Worm (Caenorhabditis elegans) whole organism, early embryonic: ENCODE measurements around the gene F42A6.1.
A peak's percentile ranks its signal among the peaks of the same experiment; 100 is the strongest.

Source experiments
- B0310.2 ChIP-seq: sonication (generic microtip); optimal IDR thresholded peaks from 2 replicates; lab custom pipeline; 2016; ENCODE audit warnings: mild to moderate bottlenecking, missing genetic modification characterization, missing compliant biosample characterization
- F13C5.2 ChIP-seq: sonication (generic microtip); optimal IDR thresholded peaks from 2 replicates; lab custom pipeline; 2017; ENCODE audit warnings: mild to moderate bottlenecking, missing genetic modification characterization, inconsistent platforms, missing compliant biosample characterization
- aly-1 ChIP-seq: sonication (generic microtip); optimal IDR thresholded peaks from 2 replicates; lab custom pipeline; 2016; ENCODE audit warnings: missing genetic modification characterization, missing compliant biosample characterization
- ama-1 ChIP-seq: fragments of 150-350 bp; optimal IDR thresholded peaks from 2 replicates; lab custom pipeline; 2014
- ceh-13 ChIP-seq: fragments of 200-800 bp; sonication (Bioruptor generic); optimal IDR thresholded peaks from 2 replicates; lab custom pipeline; 2018; ENCODE audit warnings: mild to moderate bottlenecking, missing genetic modification characterization, missing compliant biosample characterization
- ceh-36 ChIP-seq: sonication (generic microtip); optimal IDR thresholded peaks from 2 replicates; lab custom pipeline; 2016; ENCODE audit warnings: missing genetic modification characterization, inconsistent platforms, missing compliant biosample characterization
- ets-7 ChIP-seq: sonication (generic microtip); optimal IDR thresholded peaks from 2 replicates; lab custom pipeline; 2016; ENCODE audit warnings: missing genotype, missing genetic modification characterization, missing compliant biosample characterization
- flt-1 ChIP-seq: fragments of 200-800 bp; sonication (Bioruptor generic); IDR thresholded peaks from 2 replicates; pipeline ENCODE4 v1.3.6; 2022; ENCODE audit warnings: missing genetic modification characterization, missing compliant biosample characterization
- hmbx-1 ChIP-seq: sonication (generic microtip); optimal IDR thresholded peaks from 2 replicates; lab custom pipeline; 2016; ENCODE audit warnings: mild to moderate bottlenecking, missing genetic modification characterization, missing compliant biosample characterization
- hmg-4 ChIP-seq: fragments of 200-800 bp; sonication (Bioruptor generic); optimal IDR thresholded peaks from 2 replicates; lab custom pipeline; 2018; ENCODE audit warnings: mild to moderate bottlenecking, missing genetic modification characterization, missing compliant biosample characterization
- hnd-1 ChIP-seq: sonication (generic microtip); optimal IDR thresholded peaks from 2 replicates; lab custom pipeline; 2016; ENCODE audit warnings: missing genetic modification characterization, missing compliant biosample characterization
- pes-1 ChIP-seq: fragments of 200-800 bp; sonication (Bioruptor generic); IDR thresholded peaks from 2 replicates; pipeline ENCODE4 v1.3.6; 2022; ENCODE audit warnings: missing genetic modification reagents, missing genetic modification characterization, missing compliant biosample characterization
- scrt-1 ChIP-seq: fragments of 200-800 bp; sonication (Bioruptor generic); IDR thresholded peaks from 2 replicates; pipeline ENCODE4 v1.3.6; 2022; ENCODE audit warnings: missing genetic modification characterization, missing compliant biosample characterization
- sea-1 ChIP-seq: fragments of 200-800 bp; sonication (Bioruptor generic); conservative IDR thresholded peaks from 2 replicates; pipeline ENCODE4 v1.3.6; 2022; ENCODE audit warnings: missing genetic modification characterization, missing compliant biosample characterization
- tbx-11 ChIP-seq: fragments of 200-800 bp; sonication (Bioruptor generic); IDR thresholded peaks from 2 replicates; pipeline ENCODE4 v1.3.6; 2022; ENCODE audit warnings: missing genetic modification characterization, missing compliant biosample characterization
- tbx-37 ChIP-seq: fragments of 200-800 bp; sonication (Bioruptor generic); conservative IDR thresholded peaks from 2 replicates; pipeline ENCODE4 v1.3.6; 2022; ENCODE audit warnings: missing genetic modification reagents, missing genetic modification characterization, missing compliant biosample characterization
- tra-4 ChIP-seq: sonication (generic microtip); optimal IDR thresholded peaks from 2 replicates; lab custom pipeline; 2017; ENCODE audit warnings: missing genetic modification characterization, missing compliant biosample characterization

F42A6.1 gene

DNA sequence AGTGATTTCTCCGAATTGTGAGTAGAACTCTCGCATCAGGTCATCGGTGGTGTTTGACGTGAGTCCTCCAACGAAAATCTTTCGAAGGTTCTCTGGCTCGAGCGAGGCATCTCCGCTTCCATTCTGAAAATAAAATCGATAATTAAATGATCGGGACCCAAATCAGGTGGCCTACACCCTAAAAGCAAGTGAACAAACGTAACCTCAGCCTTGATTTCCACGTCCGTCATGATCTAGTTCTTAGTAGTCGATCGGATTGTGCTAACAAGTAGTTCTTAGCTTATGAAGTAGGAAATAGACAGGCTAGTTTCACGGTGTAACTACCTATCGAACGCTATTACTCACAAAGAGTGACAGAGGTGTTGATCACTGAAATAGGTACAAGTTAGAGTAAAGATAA lies 16.7 kb upstream of the F42A6.1 start:
- TF ChIP-seq hmbx-1 = no peak
- no peak for TF ChIP-seq hmg-4 (GFP tag; lab: Kevin White, UChicago)
- TF ChIP-seq B0310.2 (tag; lab: Kevin White, UChicago) = no peak
- TF ChIP-seq scrt-1 = no peak
- no peak for TF ChIP-seq F13C5.2 (tag; lab: Kevin White, UChicago)
- TF ChIP-seq hnd-1 = no peak
- TF ChIP-seq tbx-37 (GFP tag; lab: Robert Waterston, UW) = no peak
- no peak for TF ChIP-seq aly-1 (tag; lab: Kevin White, UChicago)
- no peak for TF ChIP-seq ceh-13 (GFP tag; lab: Kevin White, UChicago)
- TF ChIP-seq ceh-36 (tag; lab: Kevin White, UChicago) = no peak
- no peak for TF ChIP-seq sea-1 (GFP tag; lab: Robert Waterston, UW)
- no peak for TF ChIP-seq ets-7 (tag; lab: Kevin White, UChicago)
- no peak for TF ChIP-seq tbx-11 (GFP tag; lab: Robert Waterston, UW)
- no peak for TF ChIP-seq flt-1
- no peak for TF ChIP-seq ama-1 (lab: Kevin White, UChicago)

DNA sequence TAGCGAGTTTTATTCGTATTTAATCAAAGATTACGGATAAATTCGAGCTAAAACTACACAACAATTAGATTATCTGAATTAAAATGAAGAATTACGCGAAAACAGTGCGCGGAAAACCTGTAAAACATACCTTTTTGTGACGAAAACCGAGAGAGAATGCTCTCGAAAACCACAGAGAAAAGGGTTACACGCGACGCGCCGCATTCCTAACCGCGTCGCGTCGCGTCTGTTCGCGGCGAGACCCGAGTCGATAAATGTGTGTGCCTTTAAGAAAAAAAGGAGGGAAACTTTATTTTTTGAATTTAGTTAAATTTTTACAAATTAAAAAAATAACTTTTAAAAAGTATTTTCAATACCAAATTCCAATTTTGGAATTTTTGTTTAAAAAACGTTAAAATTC lies 16.2 kb upstream of the F42A6.1 start, which contains the start of gene hrpa-1:
TSS of gene hrpa-1 (minus strand) at position 192 of the 400 bp plus-strand sequence.
- TF ChIP-seq tbx-37 (GFP tag; lab: Robert Waterston, UW) = no peak
- TF ChIP-seq sea-1 (GFP tag; lab: Robert Waterston, UW) = no peak
- peak; percentile 35 for TF ChIP-seq F13C5.2 (tag; lab: Kevin White, UChicago)
- TF ChIP-seq hnd-1 = no peak

- TF ChIP-seq ets-7 (tag; lab: Kevin White, UChicago) (no peak), F13C5.2 (tag; lab: Kevin White, UChicago) (no peak)
These were observed 13.7 kb upstream of the F42A6.1 start, which contains the start of gene F42A6.2 for ce11 chrIV:3341170-3341569. TSS of gene F42A6.2 (plus strand) at chrIV:3341470.

DNA sequence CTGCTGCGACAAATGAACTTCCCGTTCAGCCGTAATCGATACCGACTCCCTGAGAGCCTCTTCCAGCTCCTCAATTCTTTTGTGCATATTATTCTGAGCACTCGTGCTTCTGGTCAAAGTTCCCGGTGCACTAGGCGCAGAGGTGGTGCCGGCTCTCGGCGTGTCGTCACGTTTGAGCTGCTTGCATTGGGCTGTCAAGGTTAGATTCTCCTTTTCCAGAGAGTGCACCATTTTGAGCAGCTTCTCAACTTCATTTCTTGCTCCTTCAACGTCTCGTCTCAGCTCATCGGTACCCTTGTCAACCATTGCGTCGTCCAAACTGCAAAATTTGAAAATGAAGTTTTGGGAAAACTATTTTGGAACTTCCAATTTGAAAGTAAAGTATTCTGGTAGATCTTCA lies 9.4 kb upstream of the F42A6.1 start:
- TF ChIP-seq hmg-4 (GFP tag; lab: Kevin White, UChicago) (no peak), B0310.2 (tag; lab: Kevin White, UChicago) (no peak), tbx-11 (GFP tag; lab: Robert Waterston, UW) (no peak), ets-7 (tag; lab: Kevin White, UChicago) (no peak), tra-4 (no peak), ama-1 (lab: Kevin White, UChicago) (no peak), aly-1 (tag; lab: Kevin White, UChicago) (no peak), ceh-36 (tag; lab: Kevin White, UChicago) (no peak), ceh-13 (GFP tag; lab: Kevin White, UChicago) (no peak), hmbx-1 (no peak), sea-1 (GFP tag; lab: Robert Waterston, UW) (no peak)

DNA sequence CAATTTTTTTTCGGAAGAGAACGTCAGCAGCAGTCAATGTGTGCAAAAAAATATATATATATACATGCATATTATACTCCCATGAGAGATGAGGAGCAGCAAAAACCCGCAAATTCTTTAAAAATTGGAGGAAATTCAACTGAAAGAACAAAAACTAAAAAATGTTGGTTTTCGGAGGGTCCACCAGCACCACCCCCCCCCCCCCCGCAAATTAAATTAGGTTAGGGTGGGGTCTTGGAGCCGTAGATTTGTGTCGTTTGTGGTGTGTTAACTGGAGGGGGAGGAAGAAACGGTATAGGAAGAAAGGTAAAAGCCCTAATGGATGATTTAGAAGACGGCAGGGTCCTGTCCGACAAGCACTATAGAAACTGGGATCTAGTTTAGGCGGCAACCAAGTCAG lies 6.5 kb upstream of the F42A6.1 start:
- no peak for TF ChIP-seq F13C5.2 (tag; lab: Kevin White, UChicago)
- no peak for TF ChIP-seq hmg-4 (GFP tag; lab: Kevin White, UChicago)
- no peak for TF ChIP-seq tbx-11 (GFP tag; lab: Robert Waterston, UW)
- no peak for TF ChIP-seq pes-1

- TF ChIP-seq hmg-4 (GFP tag; lab: Kevin White, UChicago) = no peak
- peak; percentile 4 for TF ChIP-seq F13C5.2 (tag; lab: Kevin White, UChicago)
- TF ChIP-seq flt-1 = peak; percentile 34; the same call in 1 of the 2 replicates
- TF ChIP-seq ets-7 (tag; lab: Kevin White, UChicago) = peak; percentile 70
These were observed 4.8 kb upstream of the F42A6.1 start, which contains the start of gene elks-1 for ce11 chrIV:3349977-3350580. TSS of gene elks-1 (minus strand) at chrIV:3350027.

DNA sequence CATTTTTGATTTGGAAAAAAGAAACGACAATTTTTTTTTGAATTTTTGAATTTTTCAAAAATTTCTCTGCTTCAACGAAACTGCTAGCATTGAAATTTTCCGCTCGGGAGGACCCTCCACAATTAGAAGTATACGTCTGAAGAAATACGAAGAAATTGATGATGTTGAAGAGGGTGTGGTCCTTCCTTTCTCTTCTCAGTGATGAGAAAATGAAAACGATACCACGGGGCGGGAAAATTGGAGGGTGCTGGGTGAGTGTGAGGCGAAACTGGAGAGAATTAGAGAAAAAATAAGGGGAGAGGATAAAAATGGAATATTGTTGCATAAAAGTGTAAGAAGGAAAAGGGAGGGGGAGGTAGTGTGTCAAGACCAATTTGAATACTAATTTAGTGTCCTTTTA lies 2.8 kb upstream of the F42A6.1 start:
- no peak for TF ChIP-seq ama-1 (lab: Kevin White, UChicago)
- TF ChIP-seq flt-1 = no peak
- TF ChIP-seq tbx-11 (GFP tag; lab: Robert Waterston, UW) = no peak
- TF ChIP-seq tra-4 = no peak
- no peak for TF ChIP-seq tbx-37 (GFP tag; lab: Robert Waterston, UW)
- TF ChIP-seq scrt-1 = no peak
- TF ChIP-seq ets-7 (tag; lab: Kevin White, UChicago) = no peak
- TF ChIP-seq sea-1 (GFP tag; lab: Robert Waterston, UW) = no peak
- TF ChIP-seq hnd-1 = no peak
- TF ChIP-seq hmg-4 (GFP tag; lab: Kevin White, UChicago) = no peak
- no peak for TF ChIP-seq hmbx-1
- no peak for TF ChIP-seq aly-1 (tag; lab: Kevin White, UChicago)
- no peak for TF ChIP-seq F13C5.2 (tag; lab: Kevin White, UChicago)
- no peak for TF ChIP-seq ceh-13 (GFP tag; lab: Kevin White, UChicago)
- no peak for TF ChIP-seq pes-1
- no peak for TF ChIP-seq ceh-36 (tag; lab: Kevin White, UChicago)

DNA sequence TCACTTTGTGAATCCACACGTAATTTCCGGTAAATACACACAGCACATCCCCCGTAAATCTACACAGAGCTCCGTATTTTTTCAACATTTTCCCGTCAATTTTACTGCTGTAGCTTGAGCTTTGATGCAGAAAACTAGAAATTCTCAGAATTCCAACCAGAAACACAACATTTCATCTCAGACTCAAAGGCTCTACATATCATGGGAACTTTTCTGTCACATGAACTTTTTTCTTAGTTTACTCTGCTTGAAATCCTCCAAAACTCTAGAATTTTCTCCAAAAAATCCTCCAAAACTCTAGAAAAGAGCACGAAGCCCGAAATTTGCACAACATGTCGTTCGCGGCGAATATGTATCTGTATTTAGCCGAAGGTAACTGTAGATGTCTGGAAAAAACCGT lies 8.4 kb downstream of the F42A6.1 start, which contains the start of gene Y55H10A.2:
TSS of gene Y55H10A.2 (plus strand) at position 301 of the 400 bp plus-strand sequence.
- TF ChIP-seq scrt-1 (no peak), flt-1 (no peak), hmg-4 (GFP tag; lab: Kevin White, UChicago) (no peak), ceh-13 (GFP tag; lab: Kevin White, UChicago) (no peak), tbx-11 (GFP tag; lab: Robert Waterston, UW) (no peak)
